Worm (Caenorhabditis elegans) whole organism, early embryonic: Measurements from ENCODE around the gene srx-64.

ENCODE experiments used
- ama-1 ChIP-seq: fragments of 150-350 bp; optimal IDR thresholded peaks from 2 replicates; lab custom pipeline; 2014
- ets-7 ChIP-seq: sonication (generic microtip); optimal IDR thresholded peaks from 2 replicates; lab custom pipeline; 2016; ENCODE audit warnings: missing genotype, missing genetic modification characterization, missing compliant biosample characterization
- hnd-1 ChIP-seq: sonication (generic microtip); optimal IDR thresholded peaks from 2 replicates; lab custom pipeline; 2016; ENCODE audit warnings: missing genetic modification characterization, missing compliant biosample characterization

DNA sequence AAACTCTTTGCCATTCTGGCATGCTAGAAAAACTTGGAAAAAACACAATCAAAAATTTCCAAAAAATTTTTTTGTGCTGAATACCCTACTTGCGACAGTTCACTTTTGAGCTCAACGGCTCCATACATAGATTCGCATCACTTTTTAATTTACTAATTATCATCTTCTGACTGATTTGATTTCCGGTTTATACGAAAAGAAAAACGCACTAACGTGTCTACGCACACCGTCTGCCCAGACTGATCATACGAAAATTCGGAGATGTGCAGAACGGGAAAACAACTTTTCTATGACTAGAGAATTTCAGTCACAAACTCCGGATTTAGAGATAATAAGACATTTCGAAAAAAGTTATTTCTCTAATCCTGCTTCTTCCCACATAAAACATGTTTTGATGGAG, 44.6 kb upstream of the srx-64 start:
- no peak for TF ChIP-seq ama-1 (lab: Kevin White, UChicago)
- TF ChIP-seq ets-7 (tag; lab: Kevin White, UChicago), result no peak
- no peak for TF ChIP-seq hnd-1 (tag; lab: Kevin White, UChicago)
